Worm (Caenorhabditis elegans) whole organism, L1 larva: Measurements from ENCODE around the gene plk-3.

Experiments used
- C04F5.9 ChIP-seq: sonication (generic microtip); optimal IDR thresholded peaks from 2 replicates; lab custom pipeline; 2016; ENCODE audit warnings: missing genetic modification characterization, missing compliant biosample characterization
- C16A3.4 ChIP-seq: fragments of 150-350 bp; optimal IDR thresholded peaks from 2 replicates; lab custom pipeline; 2014; ENCODE audit warnings: missing biosample characterization, missing genetic modification characterization
- aly-2 ChIP-seq: fragments of 150-350 bp; optimal IDR thresholded peaks from 2 replicates; lab custom pipeline; 2014; ENCODE audit warnings: missing biosample characterization, missing genetic modification characterization
- ama-1 ChIP-seq: fragments of 150-350 bp; optimal IDR thresholded peaks from 2 replicates; lab custom pipeline; 2014
- blmp-1 ChIP-seq: fragments of 150-350 bp; optimal IDR thresholded peaks from 2 replicates; lab custom pipeline; 2014; ENCODE audit warnings: missing biosample characterization, missing genetic modification characterization
- ceh-8 ChIP-seq: fragments of 200-800 bp; sonication (Bioruptor generic); optimal IDR thresholded peaks from 2 replicates; lab custom pipeline; 2018; ENCODE audit warnings: mild to moderate bottlenecking, missing genetic modification characterization, moderate library complexity, missing compliant biosample characterization
- ceh-82 ChIP-seq, 3 experiments: fragments of 150-350 bp in 1 of 3; sonication (generic microtip) in 2 of 3; optimal IDR thresholded peaks; 2 replicates each; lab custom pipeline; 2014 to 2017; ENCODE audit warnings: missing biosample characterization in 3 of 3, missing genetic modification characterization in 3 of 3
- ceh-88 ChIP-seq: fragments of 200-800 bp; sonication (Bioruptor generic); IDR thresholded peaks from 2 replicates; pipeline ENCODE4 v1.3.6; 2022; ENCODE audit warnings: missing genetic modification characterization, missing compliant biosample characterization
- ces-1 ChIP-seq: fragments of 150-350 bp; optimal IDR thresholded peaks from 2 replicates; lab custom pipeline; 2014; ENCODE audit warnings: missing biosample characterization, missing genetic modification reagents, missing genetic modification characterization
- dpl-1 ChIP-seq, 3 experiments: fragments of 150-350 bp in 2 of 3; sonication (generic microtip) in 1 of 3; optimal IDR thresholded peaks; 2 replicates each; lab custom pipeline; 2014 to 2017; ENCODE audit warnings: missing biosample characterization in 3 of 3, missing genetic modification characterization in 3 of 3, missing genetic modification reagents in 3 of 3
- efl-1 ChIP-seq, 4 experiments: fragments of 150-350 bp; optimal IDR thresholded peaks in 3 of 4; peaks in 1 of 4; 1 replicate in 1 of 4; 2 replicates in 3 of 4; lab custom pipeline; 2014; ENCODE audit warnings: missing biosample characterization in 2 of 4, missing genetic modification characterization in 2 of 4, missing genetic modification reagents in 2 of 4
- efl-3 ChIP-seq: fragments of 200-800 bp; sonication (Bioruptor generic); optimal IDR thresholded peaks from 2 replicates; lab custom pipeline; 2018; ENCODE audit warnings: mild to moderate bottlenecking, missing genetic modification characterization, missing compliant biosample characterization
- elt-2 ChIP-seq: sonication (generic microtip); optimal IDR thresholded peaks from 2 replicates; lab custom pipeline; 2016; ENCODE audit warnings: missing genetic modification characterization, mild to moderate bottlenecking, inconsistent platforms, missing compliant biosample characterization, missing genetic modification reagents
- elt-3 ChIP-seq, 6 experiments: fragments of 150-350 bp in 1 of 6; sonication (generic microtip); optimal IDR thresholded peaks; 2 replicates each; lab custom pipeline; 2017 to 2018; ENCODE audit warnings: missing biosample characterization in 6 of 6, missing genetic modification characterization in 6 of 6, inconsistent platforms in 1 of 6
- fkh-10 ChIP-seq: sonication (generic microtip); optimal IDR thresholded peaks from 2 replicates; lab custom pipeline; 2017; ENCODE audit warnings: missing biosample characterization, missing genetic modification reagents, missing genetic modification characterization
- fkh-4 ChIP-seq: sonication (generic microtip); optimal IDR thresholded peaks from 2 replicates; lab custom pipeline; 2016; ENCODE audit warnings: missing compliant biosample characterization, missing genetic modification characterization, borderline replicate concordance
- grh-1 ChIP-seq: fragments of 200-800 bp; sonication (Bioruptor generic); IDR thresholded peaks from 2 replicates; pipeline ENCODE4 v1.3.6; 2022; ENCODE audit warnings: missing genetic modification reagents, missing genetic modification characterization, missing compliant biosample characterization
- irx-1 ChIP-seq: sonication (generic microtip); optimal IDR thresholded peaks from 2 replicates; lab custom pipeline; 2016; ENCODE audit warnings: missing genetic modification characterization, missing compliant biosample characterization
- lin-13 ChIP-seq: fragments of 150-350 bp; optimal IDR thresholded peaks from 2 replicates; lab custom pipeline; 2014; ENCODE audit warnings: missing biosample characterization, missing genetic modification reagents, missing genetic modification characterization
- lin-14 ChIP-seq: fragments of 200-800 bp; sonication (Bioruptor generic); optimal IDR thresholded peaks from 2 replicates; lab custom pipeline; 2018; ENCODE audit warnings: mild to moderate bottlenecking, missing genetic modification characterization, moderate library complexity, missing compliant biosample characterization
- lin-35 ChIP-seq, 2 experiments: fragments of 150-350 bp; optimal IDR thresholded peaks; 2 replicates each; lab custom pipeline; 2014; ENCODE audit warnings: missing biosample characterization in 2 of 2, missing genetic modification characterization in 2 of 2, missing genetic modification reagents in 2 of 2
- lin-39 ChIP-seq: fragments of 150-350 bp; optimal IDR thresholded peaks from 2 replicates; lab custom pipeline; 2014; ENCODE audit warnings: missing biosample characterization, missing genetic modification reagents, missing genetic modification characterization
- lir-3 ChIP-seq: sonication (generic microtip); optimal IDR thresholded peaks from 2 replicates; lab custom pipeline; 2016; ENCODE audit warnings: mild to moderate bottlenecking, missing genetic modification characterization, moderate library complexity, missing compliant biosample characterization; ENCODE audit not compliant: poor library complexity
- lsy-2 ChIP-seq, 2 experiments: fragments of 150-350 bp; optimal IDR thresholded peaks; 2 replicates each; lab custom pipeline; 2014; ENCODE audit warnings: missing biosample characterization in 2 of 2, missing genetic modification characterization in 2 of 2
- mdl-1 ChIP-seq, 2 experiments: fragments of 150-350 bp; optimal IDR thresholded peaks; 2 replicates each; lab custom pipeline; 2014 to 2017; ENCODE audit warnings: missing biosample characterization in 2 of 2, missing genetic modification characterization in 2 of 2, inconsistent platforms in 1 of 2
- mef-2 ChIP-seq: fragments of 150-350 bp; optimal IDR thresholded peaks from 2 replicates; lab custom pipeline; 2014; ENCODE audit warnings: missing biosample characterization, missing genetic modification characterization
- mep-1 ChIP-seq: fragments of 150-350 bp; optimal IDR thresholded peaks from 2 replicates; lab custom pipeline; 2014; ENCODE audit warnings: missing biosample characterization, missing genetic modification characterization
- nhr-19 ChIP-seq: fragments of 200-800 bp; sonication (Bioruptor generic); conservative IDR thresholded peaks from 2 replicates; pipeline ENCODE4 v1.3.6; 2022; ENCODE audit warnings: missing genetic modification characterization, missing compliant biosample characterization
- nhr-20 ChIP-seq: sonication (generic microtip); optimal IDR thresholded peaks from 2 replicates; lab custom pipeline; 2016; ENCODE audit warnings: mild to moderate bottlenecking, missing genetic modification characterization, missing compliant biosample characterization
- nhr-28 ChIP-seq: fragments of 150-350 bp; optimal IDR thresholded peaks from 2 replicates; lab custom pipeline; 2014; ENCODE audit warnings: missing biosample characterization, missing genetic modification characterization
- nhr-47 ChIP-seq: sonication (generic microtip); optimal IDR thresholded peaks from 2 replicates; lab custom pipeline; 2016; ENCODE audit warnings: mild to moderate bottlenecking, missing genetic modification characterization, moderate library complexity, missing compliant biosample characterization
- nhr-71 ChIP-seq: sonication (generic microtip); optimal IDR thresholded peaks from 2 replicates; lab custom pipeline; 2016; ENCODE audit warnings: mild to moderate bottlenecking, missing genetic modification characterization, moderate library complexity, missing compliant biosample characterization
- nhr-84 ChIP-seq: sonication (generic microtip); optimal IDR thresholded peaks from 2 replicates; lab custom pipeline; 2017; ENCODE audit warnings: missing biosample characterization, missing genetic modification characterization
- nhr-85 ChIP-seq: sonication (generic microtip); peaks from one replicate; lab custom pipeline; 2016; ENCODE audit warnings: missing genetic modification characterization, inconsistent platforms, missing compliant biosample characterization
- nhr-90 ChIP-seq: sonication (generic microtip); optimal IDR thresholded peaks from 2 replicates; lab custom pipeline; 2016; ENCODE audit warnings: mild to moderate bottlenecking, missing genetic modification characterization, missing compliant biosample characterization; ENCODE audit not compliant: poor library complexity
- pax-3 ChIP-seq: fragments of 200-800 bp; sonication (Bioruptor generic); optimal IDR thresholded peaks from 2 replicates; lab custom pipeline; 2018; ENCODE audit warnings: mild to moderate bottlenecking, missing genetic modification characterization, moderate library complexity, missing compliant biosample characterization
- rnt-1 ChIP-seq: sonication (generic microtip); optimal IDR thresholded peaks from 2 replicates; lab custom pipeline; 2016; ENCODE audit warnings: mild to moderate bottlenecking, missing genetic modification characterization, moderate library complexity, missing compliant biosample characterization
- skn-1 ChIP-seq: fragments of 150-350 bp; optimal IDR thresholded peaks from 2 replicates; lab custom pipeline; 2014; ENCODE audit warnings: missing biosample characterization, missing genetic modification characterization
- snu-23 ChIP-seq: sonication (generic microtip); optimal IDR thresholded peaks from 2 replicates; lab custom pipeline; 2016; ENCODE audit warnings: missing genetic modification characterization, missing compliant biosample characterization
- sup-37 ChIP-seq: fragments of 200-800 bp; sonication (Bioruptor generic); optimal IDR thresholded peaks from 2 replicates; lab custom pipeline; 2018; ENCODE audit warnings: mild to moderate bottlenecking, missing genetic modification characterization, missing compliant biosample characterization
- swsn-7 ChIP-seq: sonication (generic microtip); optimal IDR thresholded peaks from 2 replicates; lab custom pipeline; 2016; ENCODE audit warnings: missing genetic modification characterization, missing compliant biosample characterization
- unc-130 ChIP-seq: fragments of 150-350 bp; optimal IDR thresholded peaks from 2 replicates; lab custom pipeline; 2017; ENCODE audit warnings: missing biosample characterization, missing genetic modification characterization, inconsistent platforms
- unc-98 ChIP-seq: fragments of 200-800 bp; sonication (Bioruptor generic); IDR thresholded peaks from 2 replicates; pipeline ENCODE4 v1.3.6; 2022; ENCODE audit warnings: missing genetic modification characterization, missing compliant biosample characterization
- vab-15 ChIP-seq: sonication (generic microtip); optimal IDR thresholded peaks from 2 replicates; lab custom pipeline; 2017; ENCODE audit warnings: missing genotype, mild to moderate bottlenecking, missing genetic modification characterization, missing compliant biosample characterization
- xbp-1 ChIP-seq: sonication (generic microtip); optimal IDR thresholded peaks from 2 replicates; lab custom pipeline; 2016; ENCODE audit warnings: missing genetic modification characterization, missing compliant biosample characterization
- zip-4 ChIP-seq: fragments of 200-800 bp; sonication (Bioruptor generic); optimal IDR thresholded peaks from 2 replicates; lab custom pipeline; 2018; ENCODE audit warnings: mild to moderate bottlenecking, missing genetic modification characterization, moderate library complexity, missing compliant biosample characterization
- ztf-4 ChIP-seq: fragments of 150-350 bp; optimal IDR thresholded peaks from 2 replicates; lab custom pipeline; 2014; ENCODE audit warnings: missing biosample characterization, missing genetic modification characterization

Gene plk-3

ce11 chrIV:7507841-7508509 is 35.0 kb upstream of the plk-3 start, which contains the start of the genes vdac-1 and R05G6.5 (continued):
- TF ChIP-seq vab-15 (tag; lab: Kevin White, UChicago) (peak; percentile 8), fkh-4 (tag; lab: Kevin White, UChicago) (no peak), nhr-84 (tag; lab: Kevin White, UChicago) (no peak), xbp-1 (peak; percentile 83), skn-1 (tag; lab: Kevin White, UChicago) (peak; percentile 63), fkh-10 (GFP tag; lab: Kevin White, UChicago) (peak; percentile 28)

- TF ChIP-seq lin-35 (GFP tag; optimal IDR thresholded peaks at IDR 0.05; lab: Kevin White, UChicago) (peak; percentile 28 to 80), nhr-19 (GFP tag; lab: Robert Waterston, UW) (peak; percentile 67), ama-1 (lab: Kevin White, UChicago) (peak; percentile 79), C04F5.9 (tag; lab: Kevin White, UChicago) (peak; percentile 2), lin-14 (peak; percentile 67), C16A3.4 (tag; lab: Kevin White, UChicago) (peak; percentile 34), mdl-1 (tag; optimal IDR thresholded peaks at IDR 0.05; lab: Kevin White, UChicago) (peak in 1 of 2 experiments; percentile 86), skn-1 (tag; lab: Kevin White, UChicago) (peak; percentile 37), irx-1 (tag; lab: Kevin White, UChicago) (peak; percentile 17), blmp-1 (tag; lab: Kevin White, UChicago) (peak; percentile 57), ceh-88 (GFP tag; lab: Robert Waterston, UW) (no peak), mef-2 (tag; lab: Kevin White, UChicago) (no peak), lsy-2 (tag; optimal IDR thresholded peaks at IDR 0.05; lab: Kevin White, UChicago) (peak; percentile 35 to 59), unc-98 (GFP tag; lab: Robert Waterston, UW) (no peak), grh-1 (0 out of 2 replicates have a peak, but pooled peaks have one; percentile 36), lin-13 (GFP tag; lab: Kevin White, UChicago) (peak; percentile 56), ces-1 (GFP tag; lab: Kevin White, UChicago) (no peak), unc-130 (tag; lab: Kevin White, UChicago) (peak; percentile 73), zip-4 (GFP tag; lab: Kevin White, UChicago) (no peak), efl-3 (GFP tag; lab: Kevin White, UChicago) (no peak), aly-2 (tag; lab: Kevin White, UChicago) (no peak), swsn-7 (tag; lab: Kevin White, UChicago) (peak; percentile 35), ztf-4 (tag; lab: Kevin White, UChicago) (peak; percentile 6), ceh-82 (tag; optimal IDR thresholded peaks at IDR 0.05; lab: Kevin White, UChicago) (peak in 1 of 3 experiments; percentile 21), sup-37 (GFP tag; lab: Kevin White, UChicago) (no peak), nhr-71 (tag; lab: Kevin White, UChicago) (peak; percentile 83), nhr-28 (tag; lab: Kevin White, UChicago) (no peak), pax-3 (peak; percentile 11), elt-3 (tag; optimal IDR thresholded peaks at IDR 0.05; lab: Kevin White, UChicago) (peak in 1 of 6 experiments; percentile 65), ceh-8 (GFP tag; lab: Kevin White, UChicago) (no peak), efl-1 (optimal IDR thresholded peaks at IDR 0.05; lab: Kevin White, UChicago) (peak; percentile 11 to 45), efl-1 (GFP tag; optimal IDR thresholded peaks at IDR 0.05 in 1 of 2; lab: Kevin White, UChicago) (peak; percentile 59 to 97), xbp-1 (no peak), lin-39 (tag; lab: Kevin White, UChicago) (peak; percentile 9), elt-2 (tag; lab: Kevin White, UChicago) (peak; percentile 29), dpl-1 (GFP tag; optimal IDR thresholded peaks at IDR 0.05; lab: Kevin White, UChicago) (peak in 2 of 3 experiments; percentile 51 to 66), mep-1 (tag; lab: Kevin White, UChicago) (peak; percentile 53), lir-3 (tag; lab: Kevin White, UChicago) (peak; percentile 9), nhr-20 (tag; lab: Kevin White, UChicago) (peak; percentile 75), snu-23 (GFP tag; lab: Kevin White, UChicago) (peak; percentile 69), nhr-47 (tag; lab: Kevin White, UChicago) (peak; percentile 32), nhr-90 (tag; lab: Kevin White, UChicago) (peak; percentile 67), rnt-1 (tag; lab: Kevin White, UChicago) (peak; percentile 60), nhr-85 (peak; percentile 81)
- TF ChIP-seq, all 84 proteins: peak for 32
These were observed 34.3 kb upstream of the plk-3 start for ce11 chrIV:7507305-7507704.
